Fruit fly (Drosophila melanogaster) whole organism, prepupa: Measurements from ENCODE around the gene Hmbs.

ENCODE experiments used
- Blimp-1 ChIP-seq: fragments of 200-800 bp; sonication (Bioruptor generic); optimal IDR thresholded peaks from 3 replicates; lab custom pipeline; 2017; ENCODE audit warnings: missing biosample characterization, missing genetic modification characterization, mild to moderate bottlenecking, moderate library complexity, missing genetic modification reagents
- CG10631 ChIP-seq: fragments of 200-800 bp; sonication (Bioruptor generic); optimal IDR thresholded peaks from 2 replicates; lab custom pipeline; 2016; ENCODE audit warnings: missing biosample characterization, missing genetic modification characterization
- CG10669 ChIP-seq: fragments of 200-800 bp; sonication (Bioruptor generic); optimal IDR thresholded peaks from 3 replicates; lab custom pipeline; 2018; ENCODE audit warnings: missing biosample characterization, mild to moderate bottlenecking, missing genetic modification characterization, moderate library complexity
- CG11902 ChIP-seq: fragments of 200-800 bp; sonication (Bioruptor generic); optimal IDR thresholded peaks from 3 replicates; lab custom pipeline; 2016; ENCODE audit warnings: missing biosample characterization, missing genetic modification characterization
- CG16779 ChIP-seq: fragments of 200-800 bp; sonication (Bioruptor generic); optimal IDR thresholded peaks from 3 replicates; lab custom pipeline; 2017; ENCODE audit warnings: missing biosample characterization, mild to moderate bottlenecking, missing genetic modification characterization
- CG3032 ChIP-seq: fragments of 200-800 bp; optimal IDR thresholded peaks from 2 replicates; lab custom pipeline; 2019; ENCODE audit warnings: missing biosample characterization, mild to moderate bottlenecking, missing genetic modification characterization, moderate library complexity
- CG31627 ChIP-seq: fragments of 200-800 bp; sonication (Bioruptor generic); optimal IDR thresholded peaks from 3 replicates; lab custom pipeline; 2016; ENCODE audit warnings: missing biosample characterization, missing genetic modification characterization
- CG32006 ChIP-seq: fragments of 200-800 bp; sonication (Bioruptor generic); optimal IDR thresholded peaks from 3 replicates; lab custom pipeline; 2017; ENCODE audit warnings: missing biosample characterization, mild to moderate bottlenecking, missing genetic modification characterization
- CG3919 ChIP-seq: fragments of 200-800 bp; sonication (Bioruptor generic); optimal IDR thresholded peaks from 3 replicates; lab custom pipeline; 2016; ENCODE audit warnings: missing biosample characterization, missing genetic modification characterization
- CG6163 ChIP-seq: fragments of 200-800 bp; sonication (Bioruptor generic); IDR thresholded peaks from 3 replicates; pipeline ENCODE4 v1.3.6; 2022; ENCODE audit warnings: missing biosample characterization, missing genetic modification characterization
- CG6276 ChIP-seq: fragments of 200-800 bp; sonication (Bioruptor generic); optimal IDR thresholded peaks from 2 replicates; lab custom pipeline; 2017; ENCODE audit warnings: missing biosample characterization, mild to moderate bottlenecking, missing genetic modification characterization
- CG6792 ChIP-seq: fragments of 200-800 bp; sonication (Bioruptor generic); optimal IDR thresholded peaks from 3 replicates; lab custom pipeline; 2016; ENCODE audit warnings: missing biosample characterization, missing genetic modification characterization
- CG6854 ChIP-seq: fragments of 200-800 bp; sonication (Bioruptor generic); optimal IDR thresholded peaks from 2 replicates; lab custom pipeline; 2017; ENCODE audit warnings: missing biosample characterization, mild to moderate bottlenecking, missing genetic modification characterization
- CG7368 ChIP-seq: fragments of 200-800 bp; sonication (Bioruptor generic); optimal IDR thresholded peaks from 3 replicates; lab custom pipeline; 2016; ENCODE audit warnings: missing biosample characterization, missing genetic modification characterization
- CG8119 ChIP-seq: fragments of 200-800 bp; sonication (Bioruptor generic); IDR thresholded peaks from 3 replicates; pipeline ENCODE4 v1.3.6; 2022; ENCODE audit warnings: missing biosample characterization, missing genetic modification characterization
- CG8319 ChIP-seq: fragments of 200-800 bp; sonication (Bioruptor generic); optimal IDR thresholded peaks from 3 replicates; lab custom pipeline; 2016; ENCODE audit warnings: missing biosample characterization, missing genetic modification characterization
- CG8632 ChIP-seq: fragments of 200-800 bp; sonication (Bioruptor generic); optimal IDR thresholded peaks from 3 replicates; lab custom pipeline; 2016; ENCODE audit warnings: missing biosample characterization, missing genetic modification characterization
- CG9139 ChIP-seq: fragments of 200-800 bp; sonication (Bioruptor generic); optimal IDR thresholded peaks from 3 replicates; lab custom pipeline; 2017; ENCODE audit warnings: missing biosample characterization, mild to moderate bottlenecking, missing genetic modification characterization
- Eip78C ChIP-seq: fragments of 200-800 bp; sonication (Bioruptor generic); peaks from one replicate; lab custom pipeline; 2016; ENCODE audit warnings: missing biosample characterization, missing genetic modification characterization
- Eip93F ChIP-seq: fragments of 200-800 bp; sonication (Bioruptor generic); optimal IDR thresholded peaks from 2 replicates; lab custom pipeline; 2016; ENCODE audit warnings: missing biosample characterization, mild to moderate bottlenecking, missing genetic modification characterization
- Hr39 ChIP-seq: fragments of 200-800 bp; sonication (Bioruptor generic); optimal IDR thresholded peaks from 2 replicates; lab custom pipeline; 2016; ENCODE audit warnings: missing biosample characterization, missing genetic modification characterization
- Hr4 ChIP-seq: fragments of 200-800 bp; sonication (Bioruptor generic); optimal IDR thresholded peaks from 3 replicates; lab custom pipeline; 2016; ENCODE audit warnings: missing biosample characterization, missing genetic modification characterization
- Met ChIP-seq: fragments of 200-800 bp; sonication (Bioruptor generic); optimal IDR thresholded peaks from 3 replicates; lab custom pipeline; 2016; ENCODE audit warnings: missing biosample characterization, missing genetic modification characterization
- OdsH ChIP-seq: fragments of 200-800 bp; sonication (Bioruptor generic); optimal IDR thresholded peaks from 3 replicates; lab custom pipeline; 2016; ENCODE audit warnings: missing biosample characterization, missing genetic modification characterization
- Smox ChIP-seq: fragments of 200-800 bp; sonication (Bioruptor generic); optimal IDR thresholded peaks from 3 replicates; lab custom pipeline; 2016; ENCODE audit warnings: missing biosample characterization, missing genetic modification characterization
- Sox14 ChIP-seq: fragments of 200-800 bp; sonication (Bioruptor generic); optimal IDR thresholded peaks from 3 replicates; lab custom pipeline; 2016; ENCODE audit warnings: missing biosample characterization, missing genetic modification characterization
- acj6 ChIP-seq: fragments of 200-800 bp; sonication (Bioruptor generic); optimal IDR thresholded peaks from 3 replicates; lab custom pipeline; 2016; ENCODE audit warnings: missing biosample characterization, missing genetic modification characterization
- dsx ChIP-seq: fragments of 200-800 bp; optimal IDR thresholded peaks from 3 replicates; lab custom pipeline; 2019; ENCODE audit warnings: missing biosample characterization, mild to moderate bottlenecking, missing genetic modification characterization, moderate library complexity; ENCODE audit not compliant: poor library complexity, severe bottlenecking
- eg ChIP-seq: fragments of 200-800 bp; sonication (Bioruptor generic); IDR thresholded peaks from 3 replicates; pipeline ENCODE4 v1.3.6; 2022; ENCODE audit warnings: missing biosample characterization, missing genetic modification characterization
- esn ChIP-seq: fragments of 200-800 bp; sonication (Bioruptor generic); optimal IDR thresholded peaks from 2 replicates; lab custom pipeline; 2016; ENCODE audit warnings: missing biosample characterization, mild to moderate bottlenecking, missing genetic modification characterization, moderate library complexity
- fkh ChIP-seq: fragments of 200-800 bp; sonication (Bioruptor generic); optimal IDR thresholded peaks from 3 replicates; lab custom pipeline; 2017; ENCODE audit warnings: missing biosample characterization, mild to moderate bottlenecking, missing genetic modification characterization, moderate library complexity
- net ChIP-seq: fragments of 200-800 bp; sonication (Bioruptor generic); optimal IDR thresholded peaks from 3 replicates; lab custom pipeline; 2016; ENCODE audit warnings: missing biosample characterization, missing genetic modification characterization
- pdm3 ChIP-seq: fragments of 200-800 bp; sonication (Bioruptor generic); optimal IDR thresholded peaks from 3 replicates; lab custom pipeline; 2016; ENCODE audit warnings: missing biosample characterization, missing genetic modification characterization
- salr ChIP-seq, 2 experiments: fragments of 200-800 bp; sonication (Bioruptor generic); optimal IDR thresholded peaks; 3 replicates each; lab custom pipeline; 2016 to 2018; ENCODE audit warnings: missing biosample characterization in 2 of 2, missing genetic modification characterization in 2 of 2, mild to moderate bottlenecking in 1 of 2
- ss ChIP-seq, 2 experiments: fragments of 200-800 bp; sonication (Bioruptor generic); optimal IDR thresholded peaks; 2 replicates in 1 of 2; 3 replicates in 1 of 2; lab custom pipeline; 2017 to 2018; ENCODE audit warnings: mild to moderate bottlenecking in 2 of 2, missing biosample characterization in 2 of 2, missing genetic modification characterization in 2 of 2, moderate library complexity in 1 of 2
- svp ChIP-seq: fragments of 200-800 bp; sonication (Bioruptor generic); peaks from one replicate; lab custom pipeline; 2016; ENCODE audit warnings: missing biosample characterization, missing genetic modification characterization
- vri ChIP-seq: fragments of 200-800 bp; sonication (Bioruptor generic); optimal IDR thresholded peaks from 3 replicates; lab custom pipeline; 2016; ENCODE audit warnings: missing biosample characterization, mild to moderate bottlenecking, missing genetic modification characterization

Hmbs gene

dm6 chr3L:1313039-1313766 is 21.5 kb upstream of the Hmbs start, which contains the start of the genes sturkopf and Herc4 (continued):
- TF ChIP-seq fkh (GFP tag; lab: Kevin White, UChicago), result no peak
- peak; percentile 75 for TF ChIP-seq net (GFP tag; lab: Kevin White, UChicago)
- TF ChIP-seq Met (GFP tag; lab: Kevin White, UChicago), result no peak
- TF ChIP-seq CG32006 (GFP tag; lab: Kevin White, UChicago), result peak; percentile 87
- peak; percentile 96 for TF ChIP-seq CG10631 (GFP tag; lab: Kevin White, UChicago)
- TF ChIP-seq CG6276 (GFP tag; lab: Kevin White, UChicago), result no peak
- TF ChIP-seq Sox14 (GFP tag; lab: Kevin White, UChicago), result peak; percentile 88
- peak; percentile 45 for TF ChIP-seq CG8119 (GFP tag; lab: Robert Waterston, UW)
- no peak for TF ChIP-seq CG7368 (GFP tag; lab: Kevin White, UChicago)
- peak; percentile 78 for TF ChIP-seq CG8632 (GFP tag; lab: Kevin White, UChicago)
- TF ChIP-seq OdsH (GFP tag; lab: Kevin White, UChicago), result peak; percentile 76
- TF ChIP-seq pdm3 (GFP tag; lab: Kevin White, UChicago), result peak; percentile 81
- peak; percentile 85 for TF ChIP-seq CG6792
- no peak for TF ChIP-seq CG9139 (GFP tag; lab: Kevin White, UChicago)
- TF ChIP-seq Eip93F (GFP tag; lab: Kevin White, UChicago), result no peak
- peak; percentile 41 for TF ChIP-seq CG11902
- TF ChIP-seq svp (GFP tag; lab: Kevin White, UChicago), result peak; percentile 97
- peak; percentile 40 to 75 for TF ChIP-seq ss (GFP tag; optimal IDR thresholded peaks at IDR 0.05; lab: Kevin White, UChicago)
- peak; percentile 45 for TF ChIP-seq Blimp-1 (GFP tag; lab: Kevin White, UChicago)
- TF ChIP-seq CG10669 (GFP tag; lab: Kevin White, UChicago), result no peak
- no peak for TF ChIP-seq Smox (GFP tag; lab: Kevin White, UChicago)
- peak; percentile 59; the same call in 2 of the 3 replicates for TF ChIP-seq eg (GFP tag; lab: Robert Waterston, UW)

- TF ChIP-seq svp (GFP tag; lab: Kevin White, UChicago) (peak; percentile 74), CG10669 (GFP tag; lab: Kevin White, UChicago) (no peak), CG31627 (no peak), CG3032 (tag; lab: Kevin White, UChicago) (no peak), acj6 (GFP tag; lab: Kevin White, UChicago) (no peak), CG8119 (GFP tag; lab: Robert Waterston, UW) (no peak), salr (GFP tag; optimal IDR thresholded peaks at IDR 0.05; lab: Kevin White, UChicago) (no peak), CG8319 (GFP tag; lab: Kevin White, UChicago) (no peak), CG3919 (no peak), Eip78C (GFP tag; lab: Kevin White, UChicago) (peak; percentile 36), Eip93F (GFP tag; lab: Kevin White, UChicago) (no peak), Hr4 (no peak), Hr39 (GFP tag; lab: Kevin White, UChicago) (no peak), eg (GFP tag; lab: Robert Waterston, UW) (0 out of 3 replicates have a peak, but pooled peaks have one; percentile 15), CG6163 (GFP tag; lab: Robert Waterston, UW) (peak; percentile 60; the same call in 2 of the 3 replicates), esn (GFP tag; lab: Kevin White, UChicago) (no peak), vri (GFP tag; lab: Kevin White, UChicago) (peak; percentile 79), dsx (GFP tag; lab: Kevin White, UChicago) (peak; percentile 37), CG8632 (GFP tag; lab: Kevin White, UChicago) (no peak), CG6854 (GFP tag; lab: Kevin White, UChicago) (peak; percentile 30), CG16779 (tag; lab: Kevin White, UChicago) (no peak)
These were observed 16.4 kb upstream of the Hmbs start, which contains the start of gene Myo61F for dm6 chr3L:1318241-1318640. TSS of gene Myo61F (plus strand) at chr3L:1318480.
